Fruit fly (Drosophila melanogaster) whole organism, embryonic: ENCODE measurements around the gene CG11726.

Source experiments
- BEAF-32 ChIP-seq: fragments of 200-800 bp; sonication (Bioruptor generic); optimal IDR thresholded peaks from 3 replicates; lab custom pipeline; 2017; ENCODE audit warnings: missing biosample characterization, missing genetic modification characterization, mild to moderate bottlenecking, moderate library complexity, missing genetic modification reagents
- CG11398 ChIP-seq: fragments of 200-800 bp; sonication (Bioruptor generic); optimal IDR thresholded peaks from 2 replicates; lab custom pipeline; 2016; ENCODE audit warnings: missing biosample characterization, missing genetic modification characterization
- CG1529 ChIP-seq: fragments of 200-800 bp; sonication (Bioruptor generic); optimal IDR thresholded peaks from 3 replicates; lab custom pipeline; 2018; ENCODE audit warnings: missing biosample characterization, missing genetic modification characterization
- CG16863 ChIP-seq: fragments of 200-800 bp; sonication (Bioruptor generic); optimal IDR thresholded peaks from 3 replicates; lab custom pipeline; 2016; ENCODE audit warnings: missing biosample characterization, missing genetic modification characterization
- CG17359 ChIP-seq: fragments of 200-800 bp; sonication (Bioruptor generic); optimal IDR thresholded peaks from 3 replicates; lab custom pipeline; 2018; ENCODE audit warnings: missing biosample characterization, mild to moderate bottlenecking, missing genetic modification characterization, moderate library complexity
- CG17912 ChIP-seq: fragments of 200-800 bp; sonication (Bioruptor generic); optimal IDR thresholded peaks from 2 replicates; lab custom pipeline; 2018; ENCODE audit warnings: missing biosample characterization, mild to moderate bottlenecking, missing genetic modification characterization
- CG18262 ChIP-seq: fragments of 200-800 bp; optimal IDR thresholded peaks from 3 replicates; lab custom pipeline; 2019; ENCODE audit warnings: missing biosample characterization, mild to moderate bottlenecking, missing genetic modification characterization, moderate library complexity
- CG2199 ChIP-seq: fragments of 200-800 bp; sonication (Bioruptor generic); IDR thresholded peaks from 3 replicates; pipeline ENCODE4 v1.3.6; 2022; ENCODE audit warnings: missing biosample characterization, missing genetic modification characterization
- CG3281 ChIP-seq: fragments of 200-800 bp; sonication (Bioruptor generic); optimal IDR thresholded peaks from 3 replicates; lab custom pipeline; 2017; ENCODE audit warnings: missing biosample characterization, mild to moderate bottlenecking, missing genetic modification characterization
- CG33557 ChIP-seq: fragments of 200-800 bp; sonication (Bioruptor generic); optimal IDR thresholded peaks from 2 replicates; lab custom pipeline; 2019; ENCODE audit warnings: missing biosample characterization, mild to moderate bottlenecking, missing genetic modification characterization, moderate library complexity
- CG3726 ChIP-seq: fragments of 200-800 bp; sonication (Bioruptor generic); IDR thresholded peaks from 3 replicates; pipeline ENCODE4, ENCODE4 v1.3.6; 2022; ENCODE audit warnings: missing biosample characterization, missing genetic modification characterization
- CG4328 ChIP-seq: fragments of 200-800 bp; sonication (Bioruptor generic); optimal IDR thresholded peaks from 3 replicates; lab custom pipeline; 2017; ENCODE audit warnings: missing biosample characterization, missing genetic modification reagents, missing genetic modification characterization
- CG4617 ChIP-seq: fragments of 200-800 bp; sonication (Bioruptor generic); optimal IDR thresholded peaks from 3 replicates; lab custom pipeline; 2016; ENCODE audit warnings: missing biosample characterization, missing genetic modification characterization, borderline replicate concordance
- CG4707 ChIP-seq: fragments of 200-800 bp; sonication (Bioruptor generic); optimal IDR thresholded peaks from 2 replicates; lab custom pipeline; 2018; ENCODE audit warnings: missing biosample characterization, mild to moderate bottlenecking, missing genetic modification characterization, moderate library complexity
- CG6765 ChIP-seq: fragments of 200-800 bp; sonication (Bioruptor generic); optimal IDR thresholded peaks from 3 replicates; lab custom pipeline; 2017; ENCODE audit warnings: missing biosample characterization, mild to moderate bottlenecking, missing genetic modification characterization
- CG8388 ChIP-seq: fragments of 200-800 bp; sonication (Bioruptor generic); optimal IDR thresholded peaks from 2 replicates; lab custom pipeline; 2019; ENCODE audit warnings: missing biosample characterization, mild to moderate bottlenecking, missing genetic modification characterization, moderate library complexity
- CkIIα-i1 ChIP-seq: fragments of 200-800 bp; sonication (Bioruptor generic); IDR thresholded peaks from 2 replicates; pipeline ENCODE4 v1.3.6; 2022; ENCODE audit warnings: missing biosample characterization, missing genetic modification characterization
- Dip2 ChIP-seq: fragments of 200-800 bp; sonication (Bioruptor generic); IDR thresholded peaks from 2 replicates; pipeline ENCODE4 v1.3.6; 2022; ENCODE audit warnings: missing biosample characterization, missing genetic modification characterization
- Hmr ChIP-seq: fragments of 200-800 bp; sonication (Bioruptor generic); optimal IDR thresholded peaks from 3 replicates; lab custom pipeline; 2017; ENCODE audit warnings: mild to moderate bottlenecking, missing biosample characterization, missing genetic modification reagents, missing genetic modification characterization
- Hr3 ChIP-seq: fragments of 200-800 bp; sonication (Bioruptor generic); optimal IDR thresholded peaks from 3 replicates; lab custom pipeline; 2016; ENCODE audit warnings: missing biosample characterization, missing genetic modification characterization
- Lpt ChIP-seq: fragments of >200 bp; optimal IDR thresholded peaks from 2 replicates; lab custom pipeline; 2018; ENCODE audit warnings: missing biosample characterization, missing genetic modification characterization
- NFAT ChIP-seq: fragments of 200-800 bp; sonication (Bioruptor generic); IDR thresholded peaks from 2 replicates; pipeline ENCODE4 v1.3.6; 2022; ENCODE audit warnings: missing biosample characterization, missing genetic modification characterization
- Neu2 ChIP-seq: fragments of 200-800 bp; sonication (Bioruptor generic); optimal IDR thresholded peaks from 3 replicates; lab custom pipeline; 2016; ENCODE audit warnings: missing biosample characterization, missing genetic modification characterization, borderline replicate concordance
- Oaz ChIP-seq: fragments of 200-800 bp; sonication (Bioruptor generic); IDR thresholded peaks from 2 replicates; pipeline ENCODE4 v1.3.6; 2022; ENCODE audit warnings: missing biosample characterization, missing genetic modification characterization
- Spps ChIP-seq: fragments of 200-800 bp; sonication (Bioruptor generic); optimal IDR thresholded peaks from 2 replicates; lab custom pipeline; 2018; ENCODE audit warnings: missing biosample characterization, mild to moderate bottlenecking, missing genetic modification characterization
- Xrp1 ChIP-seq: fragments of 200-800 bp; sonication (Bioruptor generic); IDR thresholded peaks from 2 replicates; pipeline ENCODE4 v1.3.6; 2022; ENCODE audit warnings: missing biosample characterization, missing genetic modification characterization
- ac ChIP-seq: fragments of 200-800 bp; sonication (Bioruptor generic); optimal IDR thresholded peaks from 3 replicates; lab custom pipeline; 2017; ENCODE audit warnings: missing biosample characterization, mild to moderate bottlenecking, missing genetic modification characterization
- bcd ChIP-seq: fragments of 200-800 bp; sonication (Bioruptor generic); optimal IDR thresholded peaks from 2 replicates; lab custom pipeline; 2017; ENCODE audit warnings: missing biosample characterization, mild to moderate bottlenecking, missing genetic modification characterization
- cato ChIP-seq: fragments of 200-800 bp; sonication (Bioruptor generic); optimal IDR thresholded peaks from 2 replicates; lab custom pipeline; 2016; ENCODE audit warnings: missing biosample characterization, missing genetic modification characterization, borderline replicate concordance
- dpn ChIP-seq, 2 experiments: fragments of 200-800 bp; sonication (Bioruptor generic); optimal IDR thresholded peaks; 3 replicates each; lab custom pipeline; 2016; ENCODE audit warnings: missing biosample characterization in 2 of 2, missing genetic modification characterization in 2 of 2
- eyg ChIP-seq: fragments of 200-800 bp; sonication (Bioruptor generic); optimal IDR thresholded peaks from 3 replicates; lab custom pipeline; 2016; ENCODE audit warnings: missing biosample characterization, missing genetic modification characterization
- fru ChIP-seq: fragments of >200 bp; optimal IDR thresholded peaks from 2 replicates; lab custom pipeline; 2017
- grau ChIP-seq: fragments of 200-800 bp; optimal IDR thresholded peaks from 3 replicates; lab custom pipeline; 2019; ENCODE audit warnings: missing biosample characterization, mild to moderate bottlenecking, missing genetic modification characterization, moderate library complexity
- grn ChIP-seq: fragments of 200-800 bp; sonication (Bioruptor generic); optimal IDR thresholded peaks from 3 replicates; lab custom pipeline; 2017; ENCODE audit warnings: missing biosample characterization, missing genetic modification characterization
- gsb ChIP-seq: fragments of 200-800 bp; sonication (Bioruptor generic); IDR thresholded peaks from 2 replicates; pipeline ENCODE4 v1.3.6; 2022; ENCODE audit warnings: missing biosample characterization, missing genetic modification characterization
- h ChIP-seq: fragments of >200 bp; optimal IDR thresholded peaks from 2 replicates; lab custom pipeline; 2017
- klu ChIP-seq: fragments of 200-800 bp; sonication (Bioruptor generic); IDR thresholded peaks from 2 replicates; pipeline ENCODE4 v1.3.6; 2022; ENCODE audit warnings: missing biosample characterization, missing genetic modification characterization
- luna ChIP-seq: fragments of 200-800 bp; sonication (Bioruptor generic); optimal IDR thresholded peaks from 2 replicates; lab custom pipeline; 2016; ENCODE audit warnings: missing biosample characterization, missing genetic modification characterization
- nerfin-2 ChIP-seq: fragments of 200-800 bp; sonication (Bioruptor generic); IDR thresholded peaks from 2 replicates; pipeline ENCODE4 v1.3.6; 2022; ENCODE audit warnings: missing biosample characterization, missing genetic modification characterization; ENCODE audit not compliant: partially characterized antibody
- otp ChIP-seq: fragments of 200-800 bp; sonication (Bioruptor generic); IDR thresholded peaks from 3 replicates; pipeline ENCODE4, ENCODE4 v1.3.6; 2022; ENCODE audit warnings: missing biosample characterization, missing genetic modification characterization
- pfk ChIP-seq: fragments of 200-800 bp; sonication (Bioruptor generic); optimal IDR thresholded peaks from 2 replicates; lab custom pipeline; 2018; ENCODE audit warnings: missing biosample characterization, mild to moderate bottlenecking, missing genetic modification characterization, moderate library complexity
- pnt ChIP-seq: fragments of 200-800 bp; sonication (Bioruptor generic); optimal IDR thresholded peaks from 3 replicates; lab custom pipeline; 2016; ENCODE audit warnings: missing biosample characterization, missing genetic modification characterization
- pzg ChIP-seq: fragments of 200-800 bp; sonication (Bioruptor generic); optimal IDR thresholded peaks from 3 replicates; lab custom pipeline; 2018; ENCODE audit warnings: missing biosample characterization, mild to moderate bottlenecking, missing genetic modification characterization, moderate library complexity
- ro ChIP-seq: fragments of 200-800 bp; sonication (Bioruptor generic); IDR thresholded peaks from 2 replicates; pipeline ENCODE4 v1.3.6; 2022; ENCODE audit warnings: missing biosample characterization, missing genetic modification characterization
- sna ChIP-seq: fragments of 200-800 bp; sonication (Bioruptor generic); IDR thresholded peaks from 2 replicates; pipeline ENCODE4 v1.3.6; 2022; ENCODE audit warnings: missing biosample characterization, missing genetic modification characterization; ENCODE audit not compliant: partially characterized antibody
- sr ChIP-seq: fragments of 200-800 bp; sonication (Bioruptor generic); IDR thresholded peaks from 3 replicates; pipeline ENCODE4 v1.3.6; 2022; ENCODE audit warnings: missing biosample characterization, missing genetic modification characterization
- tap ChIP-seq: fragments of 200-800 bp; optimal IDR thresholded peaks from 3 replicates; lab custom pipeline; 2019; ENCODE audit warnings: missing biosample characterization, mild to moderate bottlenecking, missing genetic modification characterization, moderate library complexity
- twi ChIP-seq: fragments of 200-800 bp; optimal IDR thresholded peaks from 2 replicates; lab custom pipeline; 2019; ENCODE audit warnings: missing biosample characterization, mild to moderate bottlenecking, missing genetic modification characterization, moderate library complexity
- vnd ChIP-seq: fragments of 200-800 bp; sonication (Bioruptor generic); IDR thresholded peaks from 3 replicates; pipeline ENCODE4 v1.3.6; 2022; ENCODE audit warnings: missing biosample characterization, missing genetic modification characterization; ENCODE audit not compliant: partially characterized antibody
- yki ChIP-seq: fragments of >200 bp; optimal IDR thresholded peaks from 3 replicates; lab custom pipeline; 2018

The CG11726 gene

DNA sequence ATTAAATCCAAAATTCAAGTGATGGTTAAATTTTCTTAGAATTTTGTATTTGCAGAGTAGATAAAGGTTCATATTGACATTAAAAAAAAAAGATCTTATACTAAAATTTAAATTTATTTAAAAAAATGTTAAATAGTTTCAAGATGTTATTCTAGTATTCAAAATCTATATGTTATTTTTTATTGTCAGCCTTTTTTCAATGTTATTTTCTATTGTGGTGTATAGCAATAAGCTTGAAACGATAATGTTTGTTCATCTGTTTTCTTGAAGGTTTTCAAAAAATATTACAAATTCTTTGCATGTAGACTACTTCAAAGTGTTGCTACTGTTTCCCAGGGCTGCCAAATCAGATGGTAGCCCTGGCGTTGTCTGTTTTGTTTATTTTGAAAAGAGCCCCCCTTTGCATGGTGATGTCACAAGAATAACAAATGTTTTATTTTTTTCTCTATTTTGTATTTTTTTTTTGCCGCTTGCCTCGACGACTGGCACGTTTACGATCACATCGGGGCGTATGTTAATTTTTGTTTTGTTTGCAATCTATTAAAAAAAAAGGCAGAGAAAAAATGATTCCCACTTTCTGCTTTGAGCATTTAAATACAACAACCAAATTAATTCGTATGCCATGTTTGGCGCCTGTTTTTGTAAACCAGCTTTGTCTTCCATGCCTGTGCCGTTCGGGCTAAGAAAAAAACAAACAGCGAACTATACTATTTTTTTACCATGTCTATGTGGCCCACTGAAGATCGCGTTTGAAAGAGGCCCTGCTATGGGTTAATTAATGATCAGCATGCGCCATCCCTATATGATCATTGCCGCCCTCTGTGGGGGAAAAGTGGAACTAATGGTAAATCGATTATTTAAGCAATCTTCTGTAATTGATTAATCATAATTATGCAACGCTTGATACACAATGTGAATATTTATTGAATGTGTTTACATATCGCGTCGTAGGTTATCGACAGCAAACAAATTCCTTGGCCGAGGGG lies 43.5 kb upstream of the CG11726 start (continued):
- TF ChIP-seq CG3281 (peak; percentile 59), twi (peak; percentile 4), Spps (tag; lab: Kevin White, UChicago) (peak; percentile 7), vnd (no peak), Oaz (GFP tag; lab: Robert Waterston, UW) (no peak), grau (tag; lab: Kevin White, UChicago) (peak; percentile 85), CG11398 (no peak), tap (tag; lab: Kevin White, UChicago) (peak; percentile 43), dpn (GFP tag; optimal IDR thresholded peaks at IDR 0.05; lab: Kevin White, UChicago) (peak; percentile 3 to 37), Hr3 (GFP tag; lab: Kevin White, UChicago) (peak; percentile 77), Dip2 (no peak), nerfin-2 (GFP tag; lab: Robert Waterston, UW) (no peak), pzg (GFP tag; lab: Kevin White, UChicago) (no peak), ac (no peak), cato (GFP tag; lab: Kevin White, UChicago) (no peak), CG8388 (peak; percentile 37), CG4328 (GFP tag; lab: Kevin White, UChicago) (peak; percentile 7), sna (GFP tag; lab: Robert Waterston, UW) (no peak), CG17359 (tag; lab: Kevin White, UChicago) (peak; percentile 18), CG2199 (GFP tag; lab: Robert Waterston, UW) (peak; percentile 37; the same call in 2 of the 3 replicates), CG33557 (GFP tag; lab: Kevin White, UChicago) (peak; percentile 58), otp (GFP tag; lab: Robert Waterston, UW) (peak; percentile 10; the same call in 1 of the 3 replicates), Lpt (GFP tag; lab: Kevin White, UChicago) (no peak), NFAT (GFP tag; lab: Robert Waterston, UW) (peak; percentile 60), Hmr (no peak), CG4617 (GFP tag; lab: Kevin White, UChicago) (no peak), pfk (GFP tag; lab: Kevin White, UChicago) (no peak), yki (lab: Kevin White, UChicago) (no peak), fru (lab: Kevin White, UChicago) (no peak), CG4707 (GFP tag; lab: Kevin White, UChicago) (no peak), CG16863 (GFP tag; lab: Kevin White, UChicago) (peak; percentile 28), CG6765 (peak; percentile 17), Xrp1 (GFP tag; lab: Robert Waterston, UW) (no peak), klu (peak; percentile 53; the same call in 1 of the 2 replicates), grn (GFP tag; lab: Kevin White, UChicago) (no peak), bcd (GFP tag; lab: Kevin White, UChicago) (peak; percentile 56), CG1529 (GFP tag; lab: Kevin White, UChicago) (no peak), sr (peak; percentile 27; the same call in 1 of the 3 replicates), pnt (GFP tag; lab: Kevin White, UChicago) (no peak), BEAF-32 (GFP tag; lab: Kevin White, UChicago) (no peak), luna (GFP tag; lab: Kevin White, UChicago) (no peak), CG3726 (GFP tag; lab: Robert Waterston, UW) (no peak), CG17912 (no peak), CG18262 (peak; percentile 84), eyg (GFP tag; lab: Kevin White, UChicago) (no peak), gsb (GFP tag; lab: Robert Waterston, UW) (no peak), ro (GFP tag; lab: Robert Waterston, UW) (no peak), Neu2 (GFP tag; lab: Kevin White, UChicago) (no peak), CkIIα-i1 (GFP tag; lab: Robert Waterston, UW) (no peak), h (no peak)
